Worm (Caenorhabditis elegans): ENCODE measurements around the gene clec-135.

Gene clec-135

DNA sequence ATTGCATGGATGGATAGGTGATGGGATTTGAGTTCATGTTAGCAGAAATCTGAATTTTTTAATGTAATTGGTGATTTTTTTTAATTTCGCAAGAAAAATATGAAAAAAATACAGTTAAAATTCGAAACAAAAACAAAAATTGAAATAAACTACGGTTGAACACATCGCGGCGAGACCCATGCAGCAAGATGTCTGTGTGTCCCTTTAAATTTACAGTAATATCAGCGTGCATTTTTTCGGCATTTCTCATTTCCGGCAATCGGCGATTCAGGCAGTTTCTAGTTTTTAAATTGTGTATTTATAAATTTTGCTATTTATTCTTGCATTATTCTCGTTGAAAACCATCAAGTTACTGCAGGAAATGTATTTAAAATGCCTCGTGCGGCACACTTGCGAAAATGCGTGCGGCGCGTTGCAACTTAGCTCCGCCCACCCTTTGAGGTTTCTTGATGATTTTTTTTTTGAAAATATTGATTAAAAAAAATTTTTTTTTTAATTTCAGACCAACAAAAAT is 20.8 kb downstream of the clec-135 start, which contains the start of the genes fbxc-44 and C16A11.2 (continued):
- TF ChIP-seq pha-4 (tag; optimal IDR thresholded peaks at IDR 0.05) (no peak), ceh-45 (GFP tag; IDR thresholded peaks at IDR 0.05) (peak; percentile 58; the same call in 1 of the 2 replicates), hlh-8 (tag; optimal IDR thresholded peaks at IDR 0.05) (peak; percentile 67), ceh-22 (tag; optimal IDR thresholded peaks at IDR 0.05) (no peak), ceh-48 (tag; optimal IDR thresholded peaks at IDR 0.05) (peak; percentile 51), hlh-15 (tag; optimal IDR thresholded peaks at IDR 0.05) (peak; percentile 35), sox-4 (tag; optimal IDR thresholded peaks at IDR 0.05) (peak; percentile 74), ceh-31 (tag; optimal IDR thresholded peaks at IDR 0.05) (peak; percentile 73), pat-9 (tag; optimal IDR thresholded peaks at IDR 0.05) (peak; percentile 54), pha-2 (tag; optimal IDR thresholded peaks at IDR 0.05) (peak; percentile 61), unc-42 (tag; optimal IDR thresholded peaks at IDR 0.05) (peak; percentile 38), ceh-6 (GFP tag; optimal IDR thresholded peaks at IDR 0.05) (peak; percentile 53), ceh-24 (tag; optimal IDR thresholded peaks at IDR 0.05) (peak; percentile 37), tbx-7 (tag; optimal IDR thresholded peaks at IDR 0.05) (peak; percentile 28), K09A11.1 (tag; optimal IDR thresholded peaks at IDR 0.05; ENCODE audit: insufficient read depth) (peak; percentile 83), ceh-18 (tag; optimal IDR thresholded peaks at IDR 0.05) (peak; percentile 5), ets-4 (tag; optimal IDR thresholded peaks at IDR 0.05) (no peak)

DNA sequence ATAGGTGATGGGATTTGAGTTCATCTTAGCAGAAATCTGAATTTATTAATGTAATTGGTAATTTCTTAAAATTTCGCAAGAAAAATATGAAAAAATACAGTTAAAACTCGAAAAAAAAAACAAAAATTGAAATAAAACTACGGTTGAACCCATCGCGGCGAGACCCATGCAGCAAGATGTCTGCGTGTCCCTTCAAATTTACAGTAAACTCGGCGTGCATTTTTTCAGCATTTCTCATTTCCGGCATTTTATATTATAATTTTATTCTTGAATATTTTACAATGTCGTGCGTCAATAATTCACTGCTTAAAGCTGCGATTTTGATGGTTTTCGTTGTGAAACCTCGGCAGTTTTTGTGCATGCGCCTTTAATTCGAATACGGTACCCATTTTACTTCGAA is 22.6 kb downstream of the clec-135 start, which contains the start of gene fbxc-43:
Gene fbxc-43, minus strand, starts transcription at position 38 of the 400 bp plus-strand sequence.
- TF ChIP-seq rnt-1 (tag; optimal IDR thresholded peaks at IDR 0.05): no peak
- TF ChIP-seq fkh-10 (GFP tag; optimal IDR thresholded peaks at IDR 0.05): no peak
- TF ChIP-seq che-1 (tag; optimal IDR thresholded peaks at IDR 0.05): no peak
- no peak for TF ChIP-seq hlh-8 (tag; optimal IDR thresholded peaks at IDR 0.05)
- TF ChIP-seq ref-2 (tag; optimal IDR thresholded peaks at IDR 0.05): no peak
- TF ChIP-seq mec-3 (tag; optimal IDR thresholded peaks at IDR 0.05; ENCODE audit: borderline replicate concordance): no peak
- TF ChIP-seq C38D4.7 (GFP tag; optimal IDR thresholded peaks at IDR 0.05): no peak
- TF ChIP-seq unc-86 (tag; optimal IDR thresholded peaks at IDR 0.05): no peak
- TF ChIP-seq pax-1 (tag; optimal IDR thresholded peaks at IDR 0.05): no peak
- no peak for TF ChIP-seq lim-6 (tag; optimal IDR thresholded peaks at IDR 0.05)
- no peak for TF ChIP-seq ama-1 (optimal IDR thresholded peaks at IDR 0.05)
- TF ChIP-seq pha-2 (tag; optimal IDR thresholded peaks at IDR 0.05): no peak
- no peak for TF ChIP-seq sdc-2 (tag; optimal IDR thresholded peaks at IDR 0.05)
- TF ChIP-seq ets-4 (tag; optimal IDR thresholded peaks at IDR 0.05): no peak
- TF ChIP-seq syd-9 (tag; optimal IDR thresholded peaks at IDR 0.05): no peak
- no peak for TF ChIP-seq unc-55 (GFP tag; optimal IDR thresholded peaks at IDR 0.05)
- no peak for TF ChIP-seq unc-42 (tag; optimal IDR thresholded peaks at IDR 0.05)
- TF ChIP-seq F13H6.1 (tag; optimal IDR thresholded peaks at IDR 0.05): no peak
- no peak for TF ChIP-seq nhr-11 (tag; optimal IDR thresholded peaks at IDR 0.05)
- TF ChIP-seq lin-11 (tag; optimal IDR thresholded peaks at IDR 0.05): no peak

DNA sequence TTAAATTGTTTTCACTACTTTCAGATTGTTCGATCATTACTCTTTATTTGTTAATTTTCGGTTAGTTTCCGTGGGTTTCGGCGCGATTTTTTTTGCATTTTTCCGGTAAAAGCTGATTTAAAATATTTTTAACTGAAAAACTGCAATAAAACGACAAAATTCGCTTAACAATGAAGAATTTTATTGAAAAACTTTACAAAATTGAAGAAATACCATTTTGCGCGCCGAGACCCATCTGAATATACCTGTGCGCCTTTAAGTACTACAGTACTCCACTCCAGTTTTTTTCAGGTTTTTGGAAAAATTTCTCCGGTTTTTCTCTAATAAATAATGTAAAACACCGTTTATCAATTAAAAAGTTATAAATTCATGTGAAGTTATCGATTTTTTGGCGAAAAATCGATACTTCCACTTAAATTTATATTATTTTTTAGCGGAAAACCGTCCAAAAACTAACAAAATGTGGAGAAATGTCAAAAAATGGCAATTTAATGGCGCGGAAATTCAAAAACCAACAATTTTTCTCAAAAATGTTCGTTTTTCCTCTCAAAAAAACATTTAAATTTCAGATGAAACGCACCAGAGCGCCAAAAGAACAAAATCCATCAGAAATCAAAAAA is 27.7 kb downstream of the clec-135 start, which contains the start of gene C16A11.10:
Gene C16A11.10, plus strand, starts transcription at position 570 of the 620 bp plus-strand sequence.
- TF ChIP-seq ama-1 (optimal IDR thresholded peaks at IDR 0.05): no peak

DNA sequence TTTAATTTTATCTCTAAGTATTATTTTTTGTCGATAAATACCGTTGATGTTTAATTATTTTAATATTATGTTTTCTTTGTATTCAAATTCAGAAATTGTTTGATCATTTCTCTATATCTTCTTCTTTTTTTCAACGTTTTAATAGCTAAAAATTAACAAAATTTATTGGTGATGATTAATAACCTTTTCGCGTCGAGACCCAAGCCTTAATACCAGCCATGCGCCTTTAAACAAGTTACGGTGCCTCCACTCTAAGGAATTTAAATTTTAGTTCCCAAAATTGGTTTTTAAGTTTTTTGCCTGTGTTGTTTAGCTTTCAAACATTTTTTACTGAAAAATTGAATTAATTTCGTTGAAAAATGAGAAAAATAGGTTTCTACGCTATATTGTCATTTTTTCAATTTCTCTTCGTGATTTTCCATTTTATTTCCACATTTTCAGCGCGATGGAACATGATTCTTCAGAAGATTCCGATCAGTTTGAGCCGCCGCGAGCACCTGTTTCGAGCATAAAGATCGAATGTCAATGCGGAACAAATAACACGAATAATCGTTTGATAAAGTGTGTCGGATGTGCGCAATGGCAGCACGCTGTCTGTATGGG is 29.4 kb downstream of the clec-135 start, which contains the start of gene C16A11.3:
Gene C16A11.3, plus strand, starts transcription at position 440 of the 603 bp plus-strand sequence.
- TF ChIP-seq ceh-30 (tag; optimal IDR thresholded peaks at IDR 0.05): no peak
- TF ChIP-seq dmd-4 (tag; optimal IDR thresholded peaks at IDR 0.05; ENCODE audit: borderline replicate concordance): no peak
